Worm (Caenorhabditis elegans) whole organism, L2 larva: ENCODE data around the gene pph-6.

Source experiments
- Y55F3AM.14 ChIP-seq: fragments of 200-800 bp; sonication (Bioruptor generic); optimal IDR thresholded peaks from 2 replicates; lab custom pipeline; 2018; ENCODE audit warnings: mild to moderate bottlenecking, missing genetic modification characterization, missing compliant biosample characterization
- ama-1 ChIP-seq: fragments of 150-350 bp; optimal IDR thresholded peaks from 2 replicates; lab custom pipeline; 2018; ENCODE audit warnings: inconsistent platforms
- ceh-82 ChIP-seq: fragments of 150-350 bp; optimal IDR thresholded peaks from 2 replicates; lab custom pipeline; 2014; ENCODE audit warnings: missing biosample characterization, missing genetic modification characterization
- elt-1 ChIP-seq: fragments of 150-350 bp; optimal IDR thresholded peaks from 2 replicates; lab custom pipeline; 2014; ENCODE audit warnings: missing biosample characterization, missing genetic modification characterization
- lin-39 ChIP-seq: fragments of 150-350 bp; optimal IDR thresholded peaks from 2 replicates; lab custom pipeline; 2014; ENCODE audit warnings: missing biosample characterization, missing genetic modification reagents, missing genetic modification characterization
- nhr-25 ChIP-seq: fragments of 150-350 bp; sonication (generic microtip); optimal IDR thresholded peaks from 3 replicates; lab custom pipeline; 2014; ENCODE audit warnings: missing biosample characterization, missing genetic modification characterization

DNA sequence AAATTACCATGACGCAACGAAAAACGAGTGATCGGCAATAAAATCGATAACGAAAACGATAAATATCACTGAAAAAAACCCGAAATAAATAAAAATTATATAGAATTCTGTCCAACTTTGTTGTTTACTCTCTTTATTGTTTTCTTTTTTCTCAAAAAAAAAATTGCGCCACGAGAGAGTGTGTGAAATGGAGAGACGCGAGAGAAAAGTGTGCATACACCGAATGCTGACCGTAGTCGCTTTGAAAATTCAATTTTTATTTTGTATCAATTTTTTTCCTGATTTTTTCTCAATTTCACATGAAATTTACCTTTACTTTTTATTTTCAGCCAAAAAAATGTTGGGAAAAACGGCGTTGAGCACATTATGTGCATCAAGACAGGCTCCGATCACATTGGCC lies 48.4 kb downstream of the pph-6 start, which contains the start of the genes M01F1.4 and mrpl-35:
- TF ChIP-seq ceh-82 (tag; lab: Kevin White, UChicago) (no peak), ama-1 (lab: Kevin White, UChicago) (no peak), elt-1 (tag; lab: Kevin White, UChicago) (no peak), nhr-25 (no peak), Y55F3AM.14 (GFP tag; lab: Kevin White, UChicago) (no peak), lin-39 (tag; lab: Kevin White, UChicago) (no peak)
